Worm (Caenorhabditis elegans) whole organism, L4 larva: Measurements from ENCODE around the gene snx-1.

Experiments used
- Y5F2A.4 ChIP-seq: fragments of 200-800 bp; sonication (Bioruptor generic); optimal IDR thresholded peaks from 2 replicates; lab custom pipeline; 2018; ENCODE audit warnings: mild to moderate bottlenecking, missing genetic modification characterization, missing compliant biosample characterization
- aly-2 ChIP-seq: sonication (generic microtip); optimal IDR thresholded peaks from 2 replicates; lab custom pipeline; 2018; ENCODE audit warnings: missing biosample characterization, missing genetic modification characterization
- fkh-10 ChIP-seq: fragments of 150-350 bp; optimal IDR thresholded peaks from 2 replicates; lab custom pipeline; 2014; ENCODE audit warnings: missing biosample characterization, missing genetic modification reagents, missing genetic modification characterization
- mdl-1 ChIP-seq, 2 experiments: fragments of 150-350 bp in 1 of 2; sonication (generic microtip) in 1 of 2; optimal IDR thresholded peaks; 2 replicates each; lab custom pipeline; 2014 to 2017; ENCODE audit warnings: missing biosample characterization in 2 of 2, missing genetic modification characterization in 2 of 2
- nhr-76 ChIP-seq: fragments of 150-350 bp; optimal IDR thresholded peaks from 2 replicates; lab custom pipeline; 2014; ENCODE audit warnings: missing biosample characterization, missing genetic modification characterization

DNA sequence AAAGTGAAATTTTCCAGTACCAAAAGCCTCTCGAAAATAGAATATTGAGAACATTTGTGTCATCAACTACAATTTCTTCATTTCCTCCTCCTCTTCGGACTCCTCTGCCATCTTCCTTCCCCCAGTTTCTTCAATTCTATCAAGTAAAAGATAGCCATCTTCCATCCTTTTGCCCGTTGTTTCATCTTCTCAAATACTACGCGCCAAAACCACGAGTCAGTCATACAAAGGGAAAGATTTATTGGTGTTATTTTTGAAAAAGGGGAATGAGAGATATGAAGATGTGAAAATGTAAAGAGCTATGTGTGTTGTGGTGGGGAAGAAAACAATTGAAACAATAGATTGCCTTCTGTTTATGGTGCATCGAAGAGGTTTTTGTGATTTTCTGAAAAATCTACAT, 6.6 kb upstream of the snx-1 start:
- TF ChIP-seq Y5F2A.4 (no peak), fkh-10 (GFP tag; lab: Kevin White, UChicago) (no peak), mdl-1 (tag; optimal IDR thresholded peaks at IDR 0.05; lab: Kevin White, UChicago) (no peak), aly-2 (tag; lab: Kevin White, UChicago) (no peak), nhr-76 (tag; lab: Kevin White, UChicago) (no peak)
